Worm (Caenorhabditis elegans) whole organism, early embryonic: ENCODE measurements around the gene oig-5.
"Not testable (repeated sequence)": the region's sequence is repeated elsewhere in the genome, so short reads cannot be mapped to it uniquely, and the experiment has no call there.

ENCODE experiments used
- B0310.2 ChIP-seq: sonication (generic microtip); optimal IDR thresholded peaks from 2 replicates; lab custom pipeline; 2016; ENCODE audit warnings: mild to moderate bottlenecking, missing genetic modification characterization, missing compliant biosample characterization
- F13C5.2 ChIP-seq: sonication (generic microtip); optimal IDR thresholded peaks from 2 replicates; lab custom pipeline; 2017; ENCODE audit warnings: mild to moderate bottlenecking, missing genetic modification characterization, inconsistent platforms, missing compliant biosample characterization
- ama-1 ChIP-seq: fragments of 150-350 bp; optimal IDR thresholded peaks from 2 replicates; lab custom pipeline; 2014
- ceh-13 ChIP-seq: fragments of 200-800 bp; sonication (Bioruptor generic); optimal IDR thresholded peaks from 2 replicates; lab custom pipeline; 2018; ENCODE audit warnings: mild to moderate bottlenecking, missing genetic modification characterization, missing compliant biosample characterization
- ceh-36 ChIP-seq: sonication (generic microtip); optimal IDR thresholded peaks from 2 replicates; lab custom pipeline; 2016; ENCODE audit warnings: missing genetic modification characterization, inconsistent platforms, missing compliant biosample characterization
- ets-7 ChIP-seq: sonication (generic microtip); optimal IDR thresholded peaks from 2 replicates; lab custom pipeline; 2016; ENCODE audit warnings: missing genotype, missing genetic modification characterization, missing compliant biosample characterization
- flt-1 ChIP-seq: fragments of 200-800 bp; sonication (Bioruptor generic); IDR thresholded peaks from 2 replicates; pipeline ENCODE4 v1.3.6; 2022; ENCODE audit warnings: missing genetic modification characterization, missing compliant biosample characterization
- hmg-4 ChIP-seq: fragments of 200-800 bp; sonication (Bioruptor generic); optimal IDR thresholded peaks from 2 replicates; lab custom pipeline; 2018; ENCODE audit warnings: mild to moderate bottlenecking, missing genetic modification characterization, missing compliant biosample characterization
- pes-1 ChIP-seq: fragments of 200-800 bp; sonication (Bioruptor generic); IDR thresholded peaks from 2 replicates; pipeline ENCODE4 v1.3.6; 2022; ENCODE audit warnings: missing genetic modification reagents, missing genetic modification characterization, missing compliant biosample characterization
- scrt-1 ChIP-seq: fragments of 200-800 bp; sonication (Bioruptor generic); IDR thresholded peaks from 2 replicates; pipeline ENCODE4 v1.3.6; 2022; ENCODE audit warnings: missing genetic modification characterization, missing compliant biosample characterization
- sea-1 ChIP-seq: fragments of 200-800 bp; sonication (Bioruptor generic); conservative IDR thresholded peaks from 2 replicates; pipeline ENCODE4 v1.3.6; 2022; ENCODE audit warnings: missing genetic modification characterization, missing compliant biosample characterization
- tbx-11 ChIP-seq: fragments of 200-800 bp; sonication (Bioruptor generic); IDR thresholded peaks from 2 replicates; pipeline ENCODE4 v1.3.6; 2022; ENCODE audit warnings: missing genetic modification characterization, missing compliant biosample characterization
- tbx-37 ChIP-seq: fragments of 200-800 bp; sonication (Bioruptor generic); conservative IDR thresholded peaks from 2 replicates; pipeline ENCODE4 v1.3.6; 2022; ENCODE audit warnings: missing genetic modification reagents, missing genetic modification characterization, missing compliant biosample characterization

- not testable (repeated sequence) for TF ChIP-seq B0310.2 (tag; lab: Kevin White, UChicago); flt-1; tbx-11 (GFP tag; lab: Robert Waterston, UW); ama-1 (lab: Kevin White, UChicago); tbx-37 (GFP tag; lab: Robert Waterston, UW); ceh-13 (GFP tag; lab: Kevin White, UChicago); F13C5.2; ets-7 (tag; lab: Kevin White, UChicago); ceh-36 (tag; lab: Kevin White, UChicago); hmg-4 (GFP tag; lab: Kevin White, UChicago); pes-1 (GFP tag; lab: Robert Waterston, UW); scrt-1 (GFP tag; lab: Robert Waterston, UW); sea-1 (GFP tag; lab: Robert Waterston, UW)
These were observed 32.5 kb upstream of the oig-5 start, which contains the start of gene Y57G11C.51 for ce11 chrIV:14774454-14774853.
